Worm (Caenorhabditis elegans) whole organism, late embryonic: ENCODE measurements around the gene T13C5.9.

ENCODE experiments used
- F13H6.1 ChIP-seq: sonication (generic microtip); optimal IDR thresholded peaks from 2 replicates; lab custom pipeline; 2016; ENCODE audit warnings: missing genetic modification characterization, missing compliant biosample characterization
- K02D7.2 ChIP-seq: sonication (generic microtip); optimal IDR thresholded peaks from 2 replicates; lab custom pipeline; 2017; ENCODE audit warnings: mild to moderate bottlenecking, missing genetic modification characterization, missing compliant biosample characterization
- K09A11.1 ChIP-seq: sonication (generic microtip); optimal IDR thresholded peaks from 2 replicates; lab custom pipeline; 2017; ENCODE audit warnings: antibody characterized with exemption, mild to moderate bottlenecking, missing genetic modification characterization, missing compliant biosample characterization; ENCODE audit not compliant: insufficient read depth
- ceh-18 ChIP-seq: sonication (generic microtip); optimal IDR thresholded peaks from 2 replicates; lab custom pipeline; 2016; ENCODE audit warnings: missing genetic modification characterization, missing compliant biosample characterization
- ceh-2 ChIP-seq: sonication (generic microtip); optimal IDR thresholded peaks from 2 replicates; lab custom pipeline; 2016; ENCODE audit warnings: missing genotype, missing genetic modification characterization, missing compliant biosample characterization
- ceh-31 ChIP-seq: sonication (generic microtip); optimal IDR thresholded peaks from 2 replicates; lab custom pipeline; 2016; ENCODE audit warnings: missing genetic modification characterization, missing compliant biosample characterization
- ceh-45 ChIP-seq: fragments of 200-800 bp; sonication (Bioruptor generic); IDR thresholded peaks from 2 replicates; pipeline ENCODE4 v1.3.6; 2022; ENCODE audit warnings: missing genetic modification reagents, missing genetic modification characterization, missing compliant biosample characterization
- ceh-48 ChIP-seq: sonication (generic microtip); optimal IDR thresholded peaks from 2 replicates; lab custom pipeline; 2016; ENCODE audit warnings: missing genetic modification characterization, inconsistent platforms, missing compliant biosample characterization
- che-1 ChIP-seq: sonication (generic microtip); optimal IDR thresholded peaks from 2 replicates; lab custom pipeline; 2016; ENCODE audit warnings: mild to moderate bottlenecking, missing genetic modification characterization, missing compliant biosample characterization
- dmd-4 ChIP-seq: sonication (generic microtip); optimal IDR thresholded peaks from 2 replicates; lab custom pipeline; 2016; ENCODE audit warnings: borderline replicate concordance, missing genetic modification characterization, missing compliant biosample characterization
- dve-1 ChIP-seq: sonication (generic microtip); optimal IDR thresholded peaks from 2 replicates; lab custom pipeline; 2017; ENCODE audit warnings: antibody characterized with exemption, mild to moderate bottlenecking, missing genetic modification characterization, missing compliant biosample characterization
- elt-2 ChIP-seq: sonication (generic microtip); optimal IDR thresholded peaks from 2 replicates; lab custom pipeline; 2016; ENCODE audit warnings: missing genetic modification reagents, missing genetic modification characterization, missing compliant biosample characterization
- elt-4 ChIP-seq: sonication (generic microtip); optimal IDR thresholded peaks from 2 replicates; lab custom pipeline; 2016; ENCODE audit warnings: missing genetic modification characterization, missing compliant biosample characterization
- eyg-1 ChIP-seq: sonication (generic microtip); optimal IDR thresholded peaks from 2 replicates; lab custom pipeline; 2016; ENCODE audit warnings: missing genotype, missing genetic modification characterization, missing compliant biosample characterization
- fkh-10 ChIP-seq: fragments of 150-350 bp; optimal IDR thresholded peaks from 2 replicates; lab custom pipeline; 2014; ENCODE audit warnings: missing biosample characterization, missing genetic modification reagents, missing genetic modification characterization
- hlh-13 ChIP-seq: fragments of 200-800 bp; sonication (Bioruptor generic); optimal IDR thresholded peaks from 2 replicates; lab custom pipeline; 2018; ENCODE audit warnings: mild to moderate bottlenecking, missing genetic modification characterization, missing compliant biosample characterization
- hlh-15 ChIP-seq: sonication (generic microtip); optimal IDR thresholded peaks from 2 replicates; lab custom pipeline; 2016; ENCODE audit warnings: missing genetic modification characterization, missing compliant biosample characterization
- lin-11 ChIP-seq: fragments of 200-800 bp; sonication (Bioruptor generic); optimal IDR thresholded peaks from 2 replicates; lab custom pipeline; 2018; ENCODE audit warnings: mild to moderate bottlenecking, missing genetic modification characterization, missing compliant biosample characterization
- madf-2 ChIP-seq: sonication (generic microtip); optimal IDR thresholded peaks from 2 replicates; lab custom pipeline; 2017; ENCODE audit warnings: missing genetic modification characterization, missing compliant biosample characterization
- nhr-11 ChIP-seq: fragments of 150-350 bp; optimal IDR thresholded peaks from 2 replicates; lab custom pipeline; 2014; ENCODE audit warnings: missing biosample characterization, missing genetic modification characterization
- nhr-232 ChIP-seq: sonication (generic microtip); optimal IDR thresholded peaks from 2 replicates; lab custom pipeline; 2016; ENCODE audit warnings: missing genetic modification characterization, missing compliant biosample characterization
- npax-4 ChIP-seq: sonication (generic microtip); optimal IDR thresholded peaks from 2 replicates; lab custom pipeline; 2016; ENCODE audit warnings: missing genetic modification characterization, missing compliant biosample characterization
- odd-2 ChIP-seq: sonication (generic microtip); optimal IDR thresholded peaks from 2 replicates; lab custom pipeline; 2017; ENCODE audit warnings: antibody characterized with exemption, mild to moderate bottlenecking, missing genetic modification characterization, missing compliant biosample characterization
- pag-3 ChIP-seq: sonication (generic microtip); optimal IDR thresholded peaks from 2 replicates; lab custom pipeline; 2016; ENCODE audit warnings: missing compliant biosample characterization, missing genetic modification characterization, borderline replicate concordance
- pax-1 ChIP-seq: fragments of 150-350 bp; optimal IDR thresholded peaks from 2 replicates; lab custom pipeline; 2014; ENCODE audit warnings: missing biosample characterization, missing genetic modification characterization
- pros-1 ChIP-seq: fragments of 150-350 bp; optimal IDR thresholded peaks from 2 replicates; lab custom pipeline; 2014; ENCODE audit warnings: missing biosample characterization, missing genetic modification reagents, missing genetic modification characterization
- ref-2 ChIP-seq: sonication (generic microtip); optimal IDR thresholded peaks from 2 replicates; lab custom pipeline; 2016; ENCODE audit warnings: missing genetic modification characterization, missing compliant biosample characterization
- ttx-3 ChIP-seq: sonication (generic microtip); optimal IDR thresholded peaks from 2 replicates; lab custom pipeline; 2016; ENCODE audit warnings: missing genetic modification reagents, missing genetic modification characterization, missing compliant biosample characterization
- unc-3 ChIP-seq, 2 experiments: fragments of 200-800 bp in 1 of 2; sonication (Bioruptor generic) in 1 of 2; sonication (generic microtip) in 1 of 2; conservative IDR thresholded peaks in 1 of 2; optimal IDR thresholded peaks in 1 of 2; 2 replicates each; pipeline versions ENCODE4 v1.3.6 to Lab custom; 2016 to 2022; ENCODE audit warnings: missing compliant biosample characterization in 2 of 2, missing genetic modification characterization in 2 of 2, missing genetic modification reagents in 1 of 2
- unc-55 ChIP-seq: sonication (generic microtip); optimal IDR thresholded peaks from 2 replicates; lab custom pipeline; 2017; ENCODE audit warnings: missing biosample characterization, missing genetic modification reagents, missing genetic modification characterization
- unc-86 ChIP-seq: sonication (generic microtip); optimal IDR thresholded peaks from 2 replicates; lab custom pipeline; 2016; ENCODE audit warnings: missing genetic modification characterization, missing compliant biosample characterization
- ztf-16 ChIP-seq: sonication (generic microtip); optimal IDR thresholded peaks from 2 replicates; lab custom pipeline; 2017; ENCODE audit warnings: missing genetic modification characterization, missing compliant biosample characterization

Gene T13C5.9

ce11 chrX:6187848-6188247 is 2.2 kb upstream of the T13C5.9 start, which contains the start of gene T13C5.10:
T13C5.10 (plus strand) TSS chrX:6188148.
- no peak for TF ChIP-seq hlh-13 (GFP tag; lab: Kevin White, UChicago)
- no peak for TF ChIP-seq eyg-1 (tag; lab: Kevin White, UChicago)
- TF ChIP-seq che-1 (tag; lab: Kevin White, UChicago): no peak
- TF ChIP-seq pag-3: no peak
- no peak for TF ChIP-seq K02D7.2 (tag; lab: Kevin White, UChicago)
- TF ChIP-seq pax-1: no peak
- TF ChIP-seq unc-3 (GFP tag; conservative IDR thresholded peaks at IDR 0.05; lab: Robert Waterston, UW): no peak
- no peak for TF ChIP-seq unc-3 (tag; optimal IDR thresholded peaks at IDR 0.05; lab: Kevin White, UChicago)
- TF ChIP-seq nhr-232 (tag; lab: Kevin White, UChicago): no peak
- no peak for TF ChIP-seq ceh-2 (tag; lab: Kevin White, UChicago)
- no peak for TF ChIP-seq ztf-16 (tag; lab: Kevin White, UChicago)
- no peak for TF ChIP-seq ceh-45 (GFP tag; lab: Robert Waterston, UW)
- no peak for TF ChIP-seq fkh-10 (GFP tag; lab: Kevin White, UChicago)
- TF ChIP-seq lin-11 (tag; lab: Kevin White, UChicago): no peak
- no peak for TF ChIP-seq K09A11.1 (tag; lab: Kevin White, UChicago)
- no peak for TF ChIP-seq ref-2 (tag; lab: Kevin White, UChicago)
- TF ChIP-seq madf-2 (tag; lab: Kevin White, UChicago): no peak
- TF ChIP-seq ceh-48 (tag; lab: Kevin White, UChicago): no peak
- no peak for TF ChIP-seq unc-86 (tag; lab: Kevin White, UChicago)
- no peak for TF ChIP-seq dmd-4 (tag; lab: Kevin White, UChicago)

ce11 chrX:6194191-6194724 is 4.2 kb downstream of the T13C5.9 start, which contains the start of gene ceh-54:
ceh-54 (minus strand) TSS chrX:6194241.
- TF ChIP-seq ceh-31: no peak
- no peak for TF ChIP-seq F13H6.1 (tag; lab: Kevin White, UChicago)
- TF ChIP-seq npax-4 (tag; lab: Kevin White, UChicago): no peak
- TF ChIP-seq dmd-4 (tag; lab: Kevin White, UChicago): no peak
- no peak for TF ChIP-seq pros-1 (tag; lab: Kevin White, UChicago)
- no peak for TF ChIP-seq elt-4 (tag; lab: Kevin White, UChicago)
- no peak for TF ChIP-seq unc-86 (tag; lab: Kevin White, UChicago)
- no peak for TF ChIP-seq lin-11 (tag; lab: Kevin White, UChicago)

- TF ChIP-seq ceh-31: no peak
- TF ChIP-seq pax-1: no peak
- TF ChIP-seq nhr-11: no peak
- no peak for TF ChIP-seq odd-2
- no peak for TF ChIP-seq ref-2 (tag; lab: Kevin White, UChicago)
- no peak for TF ChIP-seq unc-55
- no peak for TF ChIP-seq ceh-18
Observed at ce11 chrX:6196627-6197026, 6.6 kb downstream of the T13C5.9 start, which contains the start of gene daf-9. daf-9 (plus strand) TSS chrX:6196927.

- TF ChIP-seq ttx-3 (tag; lab: Kevin White, UChicago): no peak
- TF ChIP-seq hlh-15 (tag; lab: Kevin White, UChicago): no peak
Observed at ce11 chrX:6201542-6201941, 11.5 kb downstream of the T13C5.9 start.

ce11 chrX:6202809-6203208 is 12.8 kb downstream of the T13C5.9 start:
- no peak for TF ChIP-seq npax-4 (tag; lab: Kevin White, UChicago)
- TF ChIP-seq elt-2 (tag; lab: Kevin White, UChicago): no peak
- TF ChIP-seq ztf-16 (tag; lab: Kevin White, UChicago): no peak
- no peak for TF ChIP-seq pax-1
- TF ChIP-seq pros-1 (tag; lab: Kevin White, UChicago): no peak
- no peak for TF ChIP-seq dve-1 (tag; lab: Kevin White, UChicago)
